Fruit fly (Drosophila melanogaster) whole organism, embryonic: ENCODE data around the gene aop.

Experiments
- Ada2b ChIP-seq: fragments of 200-800 bp; sonication (Bioruptor generic); IDR thresholded peaks from 2 replicates; pipeline ENCODE4 v1.3.6; 2022; ENCODE audit warnings: missing biosample characterization, missing genetic modification characterization
- Blimp-1 ChIP-seq: fragments of 200-800 bp; sonication (Bioruptor generic); optimal IDR thresholded peaks from 3 replicates; lab custom pipeline; 2018; ENCODE audit warnings: missing biosample characterization, missing genetic modification characterization, mild to moderate bottlenecking, moderate library complexity, missing genetic modification reagents
- C15 ChIP-seq: fragments of 200-800 bp; sonication (Bioruptor generic); IDR thresholded peaks from 3 replicates; pipeline ENCODE4 v1.3.6; 2022; ENCODE audit warnings: missing biosample characterization, missing genetic modification characterization
- CG10959 ChIP-seq: fragments of 200-800 bp; sonication (Bioruptor generic); IDR thresholded peaks from 2 replicates; pipeline ENCODE4 v1.3.6; 2022; ENCODE audit warnings: missing biosample characterization, missing genetic modification characterization
- CG12071 ChIP-seq: fragments of 200-800 bp; sonication (Bioruptor generic); optimal IDR thresholded peaks from 3 replicates; lab custom pipeline; 2018; ENCODE audit warnings: missing biosample characterization, mild to moderate bottlenecking, missing genetic modification characterization
- CG14014 ChIP-seq: fragments of 200-800 bp; sonication (Bioruptor generic); IDR thresholded peaks from 2 replicates; pipeline ENCODE4 v1.3.6; 2022; ENCODE audit warnings: missing biosample characterization, missing genetic modification characterization
- CG14050 ChIP-seq: fragments of 200-800 bp; sonication (Bioruptor generic); IDR thresholded peaks from 3 replicates; pipeline ENCODE4 v1.3.6; 2022; ENCODE audit warnings: missing biosample characterization, missing genetic modification characterization
- CG1602 ChIP-seq: fragments of 200-800 bp; sonication (Bioruptor generic); optimal IDR thresholded peaks from 3 replicates; lab custom pipeline; 2016; ENCODE audit warnings: missing biosample characterization, missing genetic modification characterization
- CG1603 ChIP-seq: fragments of 200-800 bp; sonication (Bioruptor generic); optimal IDR thresholded peaks from 2 replicates; lab custom pipeline; 2019; ENCODE audit warnings: missing biosample characterization, mild to moderate bottlenecking, missing genetic modification characterization, moderate library complexity
- CG17568 ChIP-seq: fragments of 200-800 bp; sonication (Bioruptor generic); optimal IDR thresholded peaks from 2 replicates; lab custom pipeline; 2018; ENCODE audit warnings: missing biosample characterization, mild to moderate bottlenecking, missing genetic modification characterization, moderate library complexity
- CG2129 ChIP-seq: fragments of 200-800 bp; sonication (Bioruptor generic); IDR thresholded peaks from 2 replicates; pipeline ENCODE4 v1.3.6; 2022; ENCODE audit warnings: missing biosample characterization, missing genetic modification characterization; ENCODE audit not compliant: partially characterized antibody
- CG3065 ChIP-seq: fragments of 200-800 bp; sonication (Bioruptor generic); optimal IDR thresholded peaks from 2 replicates; lab custom pipeline; 2016; ENCODE audit warnings: missing biosample characterization, missing genetic modification characterization
- CG32772 ChIP-seq: fragments of 200-800 bp; sonication (Bioruptor generic); IDR thresholded peaks from 2 replicates; pipeline ENCODE4 v1.3.6; 2022; ENCODE audit warnings: missing biosample characterization, missing genetic modification characterization
- CG3281 ChIP-seq: fragments of 200-800 bp; sonication (Bioruptor generic); optimal IDR thresholded peaks from 3 replicates; lab custom pipeline; 2017; ENCODE audit warnings: missing biosample characterization, mild to moderate bottlenecking, missing genetic modification characterization
- CG3838 ChIP-seq: fragments of 200-800 bp; sonication (Bioruptor generic); optimal IDR thresholded peaks from 3 replicates; lab custom pipeline; 2016; ENCODE audit warnings: missing biosample characterization, missing genetic modification characterization
- CG4730 ChIP-seq: fragments of 200-800 bp; sonication (Bioruptor generic); IDR thresholded peaks from 2 replicates; pipeline ENCODE4 v1.3.6; 2022; ENCODE audit warnings: missing biosample characterization, missing genetic modification characterization
- CG6683 ChIP-seq: fragments of 200-800 bp; sonication (Bioruptor generic); optimal IDR thresholded peaks from 2 replicates; lab custom pipeline; 2017; ENCODE audit warnings: missing biosample characterization, mild to moderate bottlenecking, missing genetic modification characterization, missing genetic modification reagents
- CG7556 ChIP-seq: fragments of 200-800 bp; sonication (Bioruptor generic); optimal IDR thresholded peaks from 2 replicates; lab custom pipeline; 2017; ENCODE audit warnings: missing biosample characterization, mild to moderate bottlenecking, missing genetic modification characterization
- CG7839 ChIP-seq: fragments of 200-800 bp; sonication (Bioruptor generic); optimal IDR thresholded peaks from 3 replicates; lab custom pipeline; 2018; ENCODE audit warnings: missing biosample characterization, mild to moderate bottlenecking, missing genetic modification characterization, moderate library complexity
- CG7963 ChIP-seq: fragments of 200-800 bp; sonication (Bioruptor generic); IDR thresholded peaks from 3 replicates; pipeline ENCODE4 v1.3.6; 2022; ENCODE audit warnings: missing biosample characterization, missing genetic modification characterization; ENCODE audit not compliant: partially characterized antibody
- CG8388 ChIP-seq: fragments of 200-800 bp; sonication (Bioruptor generic); optimal IDR thresholded peaks from 2 replicates; lab custom pipeline; 2019; ENCODE audit warnings: missing biosample characterization, mild to moderate bottlenecking, missing genetic modification characterization, moderate library complexity
- CG9437 ChIP-seq: fragments of 200-800 bp; sonication (Bioruptor generic); optimal IDR thresholded peaks from 2 replicates; lab custom pipeline; 2018; ENCODE audit warnings: missing biosample characterization, mild to moderate bottlenecking, missing genetic modification characterization
- CHES-1-like ChIP-seq: fragments of 200-800 bp; sonication (Bioruptor generic); optimal IDR thresholded peaks from 2 replicates; lab custom pipeline; 2016; ENCODE audit warnings: missing biosample characterization, missing genetic modification characterization
- Dbx ChIP-seq: fragments of 200-800 bp; sonication (Bioruptor generic); IDR thresholded peaks from 3 replicates; pipeline ENCODE4 v1.3.6; 2022; ENCODE audit warnings: missing biosample characterization, missing genetic modification characterization
- Dek ChIP-seq: fragments of 200-800 bp; sonication (Bioruptor generic); optimal IDR thresholded peaks from 3 replicates; lab custom pipeline; 2019; ENCODE audit warnings: missing biosample characterization, mild to moderate bottlenecking, missing genetic modification characterization, moderate library complexity
- H2.0 ChIP-seq: fragments of 200-800 bp; sonication (Bioruptor generic); IDR thresholded peaks from 2 replicates; pipeline ENCODE4 v1.3.6; 2022; ENCODE audit warnings: missing biosample characterization, missing genetic modification characterization
- HLH4C ChIP-seq: fragments of 200-800 bp; sonication (Bioruptor generic); IDR thresholded peaks from 3 replicates; pipeline ENCODE4 v1.3.6; 2022; ENCODE audit warnings: missing biosample characterization, missing genetic modification characterization; ENCODE audit not compliant: partially characterized antibody
- Hmx ChIP-seq: fragments of 200-800 bp; sonication (Bioruptor generic); optimal IDR thresholded peaks from 2 replicates; lab custom pipeline; 2016; ENCODE audit warnings: missing biosample characterization, missing genetic modification characterization
- Med ChIP-seq: fragments of 200-800 bp; sonication (Bioruptor generic); peaks from one replicate; lab custom pipeline; 2016; ENCODE audit warnings: missing biosample characterization, missing genetic modification characterization, mild to moderate bottlenecking, inconsistent platforms, moderate library complexity
- Mrtf ChIP-seq: fragments of 200-800 bp; sonication (Bioruptor generic); IDR thresholded peaks from 3 replicates; pipeline ENCODE4 v1.3.6; 2022; ENCODE audit warnings: missing biosample characterization, missing genetic modification characterization
- Myb ChIP-seq: fragments of 200-800 bp; sonication (Bioruptor generic); optimal IDR thresholded peaks from 2 replicates; lab custom pipeline; 2016; ENCODE audit warnings: missing biosample characterization, missing genetic modification characterization
- Nf-YC ChIP-seq: fragments of 200-800 bp; optimal IDR thresholded peaks from 3 replicates; lab custom pipeline; 2019; ENCODE audit warnings: missing biosample characterization, mild to moderate bottlenecking, missing genetic modification characterization, moderate library complexity
- Rfx ChIP-seq: fragments of 200-800 bp; sonication (Bioruptor generic); IDR thresholded peaks from 2 replicates; pipeline ENCODE4 v1.3.6; 2022; ENCODE audit warnings: missing biosample characterization, missing genetic modification characterization
- Side ChIP-seq: fragments of 200-800 bp; sonication (Bioruptor generic); optimal IDR thresholded peaks from 2 replicates; lab custom pipeline; 2016; ENCODE audit warnings: missing biosample characterization, missing genetic modification characterization
- Stat92E ChIP-seq, 3 experiments: fragments of >200 bp in 2 of 3; fragments of 200-800 bp in 1 of 3; sonication (Bioruptor generic) in 1 of 3; optimal IDR thresholded peaks; 2 replicates each; lab custom pipeline; 2017 to 2019; ENCODE audit warnings: missing biosample characterization in 3 of 3, missing genetic modification characterization in 3 of 3, mild to moderate bottlenecking in 1 of 3, moderate library complexity in 1 of 3
- ab ChIP-seq: fragments of 200-800 bp; sonication (Bioruptor generic); optimal IDR thresholded peaks from 2 replicates; lab custom pipeline; 2016; ENCODE audit warnings: missing biosample characterization, missing genetic modification characterization
- cad ChIP-seq: fragments of >200 bp; optimal IDR thresholded peaks from 2 replicates; lab custom pipeline; 2017; ENCODE audit warnings: missing biosample characterization, missing genetic modification characterization
- chm ChIP-seq: fragments of 200-800 bp; sonication (Bioruptor generic); IDR thresholded peaks from 2 replicates; pipeline ENCODE4 v1.3.6; 2022; ENCODE audit warnings: missing biosample characterization, missing genetic modification characterization
- crp ChIP-seq, 2 experiments: fragments of 200-800 bp; sonication (Bioruptor generic); optimal IDR thresholded peaks; 2 replicates in 1 of 2; 3 replicates in 1 of 2; lab custom pipeline; 2017; ENCODE audit warnings: missing biosample characterization in 2 of 2, missing genetic modification characterization in 2 of 2, mild to moderate bottlenecking in 1 of 2, moderate library complexity in 1 of 2
- da ChIP-seq: fragments of 200-800 bp; sonication (Bioruptor generic); optimal IDR thresholded peaks from 2 replicates; lab custom pipeline; 2016; ENCODE audit warnings: missing biosample characterization, missing genetic modification characterization
- dmrt11E ChIP-seq: fragments of 200-800 bp; sonication (Bioruptor generic); optimal IDR thresholded peaks from 3 replicates; lab custom pipeline; 2018; ENCODE audit warnings: missing biosample characterization, mild to moderate bottlenecking, missing genetic modification characterization, moderate library complexity
- en ChIP-seq: fragments of 200-800 bp; sonication (Bioruptor generic); optimal IDR thresholded peaks from 2 replicates; lab custom pipeline; 2016; ENCODE audit warnings: missing biosample characterization, missing genetic modification characterization
- fd3F ChIP-seq: fragments of 200-800 bp; sonication (Bioruptor generic); optimal IDR thresholded peaks from 2 replicates; lab custom pipeline; 2018; ENCODE audit warnings: missing biosample characterization, mild to moderate bottlenecking, missing genetic modification characterization, moderate library complexity
- jigr1 ChIP-seq: fragments of 200-800 bp; sonication (Bioruptor generic); IDR thresholded peaks from 3 replicates; pipeline ENCODE4 v1.3.6; 2022; ENCODE audit warnings: missing biosample characterization, missing genetic modification characterization
- nmo ChIP-seq: fragments of 200-800 bp; sonication (Bioruptor generic); optimal IDR thresholded peaks from 2 replicates; lab custom pipeline; 2018; ENCODE audit warnings: missing biosample characterization, mild to moderate bottlenecking, missing genetic modification characterization, moderate library complexity
- org-1 ChIP-seq: fragments of 200-800 bp; sonication (Bioruptor generic); optimal IDR thresholded peaks from 2 replicates; lab custom pipeline; 2017; ENCODE audit warnings: missing biosample characterization, missing genetic modification characterization
- ssp ChIP-seq: fragments of 200-800 bp; sonication (Bioruptor generic); IDR thresholded peaks from 2 replicates; pipeline ENCODE4 v1.3.6; 2022; ENCODE audit warnings: missing biosample characterization, missing genetic modification characterization
- ttk ChIP-seq: fragments of 200-800 bp; sonication (Bioruptor generic); IDR thresholded peaks from 2 replicates; pipeline ENCODE4 v2.1.2; 2022; ENCODE audit warnings: missing biosample characterization, missing genetic modification characterization
- tx ChIP-seq: fragments of 200-800 bp; sonication (Bioruptor generic); optimal IDR thresholded peaks from 2 replicates; lab custom pipeline; 2016; ENCODE audit warnings: missing biosample characterization, missing genetic modification characterization
- usp ChIP-seq: fragments of >200 bp; optimal IDR thresholded peaks from 2 replicates; lab custom pipeline; 2017; ENCODE audit warnings: missing biosample characterization, missing genetic modification characterization
- wdn ChIP-seq: fragments of 200-800 bp; sonication (Bioruptor generic); IDR thresholded peaks from 2 replicates; pipeline ENCODE4 v1.3.6; 2022; ENCODE audit warnings: missing biosample characterization, missing genetic modification characterization
- zf30C ChIP-seq: fragments of 200-800 bp; sonication (Bioruptor generic); optimal IDR thresholded peaks from 3 replicates; lab custom pipeline; 2018; ENCODE audit warnings: missing biosample characterization, mild to moderate bottlenecking, missing genetic modification characterization

The aop gene

dm6 chr2L:2193357-2193780 lies 14.8 kb upstream of the aop start (continued):
- TF ChIP-seq Med (GFP tag; lab: Kevin White, UChicago): peak; percentile 88
- no peak for TF ChIP-seq Dek (tag; lab: Kevin White, UChicago)
- peak; percentile 25 for TF ChIP-seq CG3281 (GFP tag; lab: Kevin White, UChicago)
- no peak for TF ChIP-seq C15
- TF ChIP-seq zf30C: peak; percentile 59
- peak; percentile 91 for TF ChIP-seq Nf-YC (tag; lab: Kevin White, UChicago)
- TF ChIP-seq CG32772 (GFP tag; lab: Robert Waterston, UW): no peak
- peak; percentile 78 for TF ChIP-seq CG12071
- TF ChIP-seq ttk (GFP tag; lab: Robert Waterston, UW): no peak
- no peak for TF ChIP-seq CG10959 (GFP tag; lab: Robert Waterston, UW)
- peak; percentile 51 for TF ChIP-seq nmo (GFP tag; lab: Kevin White, UChicago)
- no peak for TF ChIP-seq CG7556 (GFP tag; lab: Kevin White, UChicago)
- TF ChIP-seq usp (GFP tag; lab: Kevin White, UChicago): no peak
- no peak for TF ChIP-seq HLH4C (GFP tag; lab: Robert Waterston, UW)
- TF ChIP-seq fd3F: no peak
- TF ChIP-seq CG3838 (GFP tag; lab: Kevin White, UChicago): no peak
- TF ChIP-seq da (GFP tag; lab: Kevin White, UChicago): no peak
- no peak for TF ChIP-seq CG1602
- no peak for TF ChIP-seq CG9437 (GFP tag; lab: Kevin White, UChicago)
- TF ChIP-seq Myb (GFP tag; lab: Kevin White, UChicago): peak; percentile 98
- TF ChIP-seq wdn (GFP tag; lab: Robert Waterston, UW): no peak
- no peak for TF ChIP-seq CG3065 (GFP tag; lab: Kevin White, UChicago)
- TF ChIP-seq CG2129 (GFP tag; lab: Robert Waterston, UW): no peak
- no peak for TF ChIP-seq Ada2b (GFP tag; lab: Robert Waterston, UW)
- peak; percentile 15 for TF ChIP-seq CG6683
- no peak for TF ChIP-seq crp (GFP tag; optimal IDR thresholded peaks at IDR 0.05; lab: Kevin White, UChicago)
- no peak for TF ChIP-seq H2.0
- no peak for TF ChIP-seq dmrt11E (tag; lab: Kevin White, UChicago)
- no peak for TF ChIP-seq Dbx (GFP tag; lab: Robert Waterston, UW)
- peak; percentile 58 for TF ChIP-seq Side (GFP tag; lab: Kevin White, UChicago)
- TF ChIP-seq tx (GFP tag; lab: Kevin White, UChicago): no peak
- no peak for TF ChIP-seq cad (GFP tag; lab: Kevin White, UChicago)
- TF ChIP-seq jigr1 (GFP tag; lab: Robert Waterston, UW): no peak
- TF ChIP-seq CG1603 (tag; lab: Kevin White, UChicago): peak; percentile 65
- TF ChIP-seq org-1 (GFP tag; lab: Kevin White, UChicago): no peak
- TF ChIP-seq CG4730 (GFP tag; lab: Robert Waterston, UW): no peak
- no peak for TF ChIP-seq Blimp-1 (GFP tag; lab: Kevin White, UChicago)
- no peak for TF ChIP-seq Hmx (GFP tag; lab: Kevin White, UChicago)
- TF ChIP-seq Mrtf (GFP tag; lab: Robert Waterston, UW): no peak
- peak; percentile 33 for TF ChIP-seq CG8388
- no peak for TF ChIP-seq CG7963 (GFP tag; lab: Robert Waterston, UW)
- no peak for TF ChIP-seq CG14014 (GFP tag; lab: Robert Waterston, UW)
- no peak for TF ChIP-seq en (GFP tag; lab: Kevin White, UChicago)
- peak; percentile 3 for TF ChIP-seq CHES-1-like (GFP tag; lab: Kevin White, UChicago)
- peak in 1 of 3 experiments; percentile 89 for TF ChIP-seq Stat92E (GFP tag; optimal IDR thresholded peaks at IDR 0.05; lab: Kevin White, UChicago)
- TF ChIP-seq ssp (GFP tag; lab: Robert Waterston, UW): no peak
- TF ChIP-seq ab: no peak
- TF ChIP-seq chm (GFP tag; lab: Robert Waterston, UW): no peak
- TF ChIP-seq CG14050 (GFP tag; lab: Robert Waterston, UW): no peak
- TF ChIP-seq CG17568 (GFP tag; lab: Kevin White, UChicago): peak; percentile 17
- peak; percentile 23 for TF ChIP-seq CG7839
- TF ChIP-seq Rfx: no peak
